Fruit fly (Drosophila melanogaster) whole organism, embryonic: Measurements from ENCODE around the gene TwdlR.

ENCODE experiments used
- psq ChIP-seq: fragments of 200-800 bp; sonication (Bioruptor generic); optimal IDR thresholded peaks from 2 replicates; lab custom pipeline; 2017; ENCODE audit warnings: missing biosample characterization, missing genetic modification characterization
- wek ChIP-seq: fragments of 200-800 bp; sonication (Bioruptor generic); optimal IDR thresholded peaks from 3 replicates; lab custom pipeline; 2018; ENCODE audit warnings: missing biosample characterization, mild to moderate bottlenecking, missing genetic modification characterization, moderate library complexity

dm6 chr3R:26623493-26623956 lies 11.2 kb upstream of the TwdlR start, which contains the start of gene TwdlB:
- TF ChIP-seq wek (GFP tag; lab: Kevin White, UChicago) (no peak), psq (GFP tag; lab: Kevin White, UChicago) (no peak)
